Fruit fly (Drosophila melanogaster): ENCODE data around the gene CG44532.

Gene CG44532

dm6 chrX:9163110-9163509 lies 1.2 kb downstream of the CG44532 start, which contains the start of gene mei-P26 (continued):
- TF ChIP-seq zen (tag; optimal IDR thresholded peaks at IDR 0.05) (no peak), Dek (tag; optimal IDR thresholded peaks at IDR 0.05) (no peak), CG15696 (tag; optimal IDR thresholded peaks at IDR 0.05) (no peak), repo (GFP tag; optimal IDR thresholded peaks at IDR 0.05) (no peak), Ssrp (tag; optimal IDR thresholded peaks at IDR 0.05) (no peak), CG2889 (GFP tag; IDR thresholded peaks at IDR 0.05) (no peak), CG12769 (tag; optimal IDR thresholded peaks at IDR 0.05) (no peak), phol (tag; optimal IDR thresholded peaks at IDR 0.05) (peak; percentile 52), lab (GFP tag; optimal IDR thresholded peaks at IDR 0.05) (no peak), CG34376 (GFP tag; optimal IDR thresholded peaks at IDR 0.05) (no peak), CG12236 (GFP tag; optimal IDR thresholded peaks at IDR 0.05) (no peak), CG12659 (GFP tag; optimal IDR thresholded peaks at IDR 0.05) (no peak), crol (GFP tag; IDR thresholded peaks at IDR 0.05) (no peak), zen2 (GFP tag; IDR thresholded peaks at IDR 0.05; ENCODE audit: partially characterized antibody) (peak; percentile 79), CG2120 (GFP tag; optimal IDR thresholded peaks at IDR 0.05) (no peak), bigmax (GFP tag; optimal IDR thresholded peaks at IDR 0.05) (no peak), lov (optimal IDR thresholded peaks at IDR 0.05) (no peak), lov (GFP tag; IDR thresholded peaks at IDR 0.05) (no peak), CG8089 (GFP tag; optimal IDR thresholded peaks at IDR 0.05) (no peak), dysf (GFP tag; IDR thresholded peaks at IDR 0.05) (no peak), CG2129 (GFP tag; IDR thresholded peaks at IDR 0.05; ENCODE audit: partially characterized antibody) (peak; percentile 65), Dref (GFP tag; IDR thresholded peaks at IDR 0.05) (peak; percentile 83), HHEX (GFP tag; optimal IDR thresholded peaks at IDR 0.05) (no peak), CG17568 (GFP tag; optimal IDR thresholded peaks at IDR 0.05) (peak; percentile 58), CG6654 (GFP tag; optimal IDR thresholded peaks at IDR 0.05) (no peak), tgo (GFP tag; IDR thresholded peaks at IDR 0.05) (no peak), NC2β (GFP tag; optimal IDR thresholded peaks at IDR 0.05) (no peak), pan (optimal IDR thresholded peaks at IDR 0.05) (no peak), pan (GFP tag; optimal IDR thresholded peaks at IDR 0.05 in 1 of 2, IDR thresholded peaks at IDR 0.05 in 1 of 2) (no peak), Hey (tag; optimal IDR thresholded peaks at IDR 0.05) (no peak), Kr (GFP tag; optimal IDR thresholded peaks at IDR 0.05) (no peak), CG13424 (tag; optimal IDR thresholded peaks at IDR 0.05) (no peak), CG13296 (GFP tag; optimal IDR thresholded peaks at IDR 0.05) (peak; percentile 21), gsb (GFP tag; IDR thresholded peaks at IDR 0.05) (no peak), PHDP (tag; optimal IDR thresholded peaks at IDR 0.05) (no peak), Fer1 (GFP tag; optimal IDR thresholded peaks at IDR 0.05) (no peak), Chrac-16 (GFP tag; optimal IDR thresholded peaks at IDR 0.05) (no peak), Drgx (GFP tag; IDR thresholded peaks at IDR 0.05) (no peak), Dbx (GFP tag; IDR thresholded peaks at IDR 0.05) (0 out of 3 replicates have a peak, but pooled peaks have one; percentile 5), grau (tag; optimal IDR thresholded peaks at IDR 0.05) (no peak), zfh1 (GFP tag; IDR thresholded peaks at IDR 0.05) (no peak), vvl (GFP tag; IDR thresholded peaks at IDR 0.05) (no peak), fd3F (GFP tag; optimal IDR thresholded peaks at IDR 0.05) (no peak), cas (GFP tag; IDR thresholded peaks at IDR 0.05) (no peak), Gug (GFP tag; IDR thresholded peaks at IDR 0.05) (no peak), CG8944 (GFP tag; optimal IDR thresholded peaks at IDR 0.05) (no peak), Fer2 (tag; optimal IDR thresholded peaks at IDR 0.05) (no peak), h (optimal IDR thresholded peaks at IDR 0.05) (no peak), E2f2 (GFP tag; IDR thresholded peaks at IDR 0.05) (peak; percentile 56), CG10321 (GFP tag; IDR thresholded peaks at IDR 0.05) (no peak), CG13123 (GFP tag; optimal IDR thresholded peaks at IDR 0.05) (no peak), CG2875 (GFP tag; optimal IDR thresholded peaks at IDR 0.05) (no peak), CG32767 (GFP tag; IDR thresholded peaks at IDR 0.05) (no peak; the same call in 1 of the 2 replicates)
